Worm (Caenorhabditis elegans) whole organism, L4/young adult: Measurements from ENCODE around the gene R05G9.1.

Experiments used
- W03F9.2 ChIP-seq: fragments of 150-350 bp; optimal IDR thresholded peaks from 2 replicates; lab custom pipeline; 2014; ENCODE audit warnings: missing biosample characterization, missing genetic modification characterization
- dao-5 ChIP-seq: sonication (generic microtip); optimal IDR thresholded peaks from 2 replicates; lab custom pipeline; 2016; ENCODE audit warnings: missing genotype, missing genetic modification characterization, moderate library complexity, missing compliant biosample characterization
- him-1 ChIP-seq: sonication (generic microtip); optimal IDR thresholded peaks from 2 replicates; lab custom pipeline; 2016; ENCODE audit warnings: missing genotype, missing genetic modification reagents, missing genetic modification characterization, missing compliant biosample characterization

Gene R05G9.1

ce11 chrII:6491817-6492452 is 11.0 kb upstream of the R05G9.1 start, which contains the start of the genes T28D9.11 and T28D9.1:
Gene T28D9.11, minus strand, starts transcription at chrII:6491993.
Gene T28D9.1, plus strand, starts transcription at chrII:6492402.
- TF ChIP-seq him-1 (tag; lab: Kevin White, UChicago): peak; percentile 63
- no peak for TF ChIP-seq W03F9.2 (tag; lab: Kevin White, UChicago)

ce11 chrII:6493139-6493538 is 9.8 kb upstream of the R05G9.1 start:
- TF ChIP-seq dao-5 (no peak), him-1 (tag; lab: Kevin White, UChicago) (no peak), W03F9.2 (tag; lab: Kevin White, UChicago) (no peak)

- no peak for TF ChIP-seq W03F9.2 (tag; lab: Kevin White, UChicago)
- TF ChIP-seq dao-5: no peak
- TF ChIP-seq him-1 (tag; lab: Kevin White, UChicago): no peak
Observed at ce11 chrII:6493709-6494326, 9.2 kb upstream of the R05G9.1 start.

ce11 chrII:6496496-6496895 is 6.5 kb upstream of the R05G9.1 start:
- TF ChIP-seq W03F9.2 (tag; lab: Kevin White, UChicago): no peak
- no peak for TF ChIP-seq dao-5
- TF ChIP-seq him-1 (tag; lab: Kevin White, UChicago): no peak

- no peak for TF ChIP-seq W03F9.2 (tag; lab: Kevin White, UChicago)
- TF ChIP-seq dao-5: no peak
- no peak for TF ChIP-seq him-1 (tag; lab: Kevin White, UChicago)
Observed at ce11 chrII:6497137-6497536, 5.8 kb upstream of the R05G9.1 start.

- TF ChIP-seq dao-5 (no peak), W03F9.2 (tag; lab: Kevin White, UChicago) (no peak), him-1 (tag; lab: Kevin White, UChicago) (no peak)
Observed at ce11 chrII:6498609-6499008, 4.4 kb upstream of the R05G9.1 start.

ce11 chrII:6499067-6499466 is 3.9 kb upstream of the R05G9.1 start, which contains the start of gene twk-49:
Gene twk-49, minus strand, starts transcription at chrII:6499167.
- TF ChIP-seq W03F9.2 (tag; lab: Kevin White, UChicago) (no peak), him-1 (tag; lab: Kevin White, UChicago) (no peak), dao-5 (no peak)

- TF ChIP-seq dao-5: no peak
- no peak for TF ChIP-seq W03F9.2 (tag; lab: Kevin White, UChicago)
- no peak for TF ChIP-seq him-1 (tag; lab: Kevin White, UChicago)
Observed at ce11 chrII:6500161-6500560, 2.8 kb upstream of the R05G9.1 start, which contains the start of gene R05G9.5. Gene R05G9.5, minus strand, starts transcription at chrII:6500261.

- no peak for TF ChIP-seq dao-5
- TF ChIP-seq W03F9.2 (tag; lab: Kevin White, UChicago): no peak
- TF ChIP-seq him-1 (tag; lab: Kevin White, UChicago): no peak
Observed at ce11 chrII:6501420-6501819, 1.5 kb upstream of the R05G9.1 start, which contains the start of gene R05G9.3. Gene R05G9.3, minus strand, starts transcription at chrII:6501520.

ce11 chrII:6513357-6513756 is 10.4 kb downstream of the R05G9.1 start:
- TF ChIP-seq W03F9.2 (tag; lab: Kevin White, UChicago) (no peak), dao-5 (no peak), him-1 (tag; lab: Kevin White, UChicago) (no peak)

- no peak for TF ChIP-seq him-1 (tag; lab: Kevin White, UChicago)
- no peak for TF ChIP-seq W03F9.2 (tag; lab: Kevin White, UChicago)
- TF ChIP-seq dao-5: no peak
Observed at ce11 chrII:6513911-6514310, 10.9 kb downstream of the R05G9.1 start, which contains the start of gene R05G9R.1. Gene R05G9R.1, minus strand, starts transcription at chrII:6514011.

- no peak for TF ChIP-seq dao-5
- TF ChIP-seq him-1 (tag; lab: Kevin White, UChicago): no peak
- no peak for TF ChIP-seq W03F9.2 (tag; lab: Kevin White, UChicago)
Observed at ce11 chrII:6516276-6516675, 13.3 kb downstream of the R05G9.1 start, which contains the start of gene C56E6.7. Gene C56E6.7, plus strand, starts transcription at chrII:6516576.

- no peak for TF ChIP-seq W03F9.2 (tag; lab: Kevin White, UChicago)
- TF ChIP-seq him-1 (tag; lab: Kevin White, UChicago): no peak
- TF ChIP-seq dao-5: no peak
Observed at ce11 chrII:6519703-6520102, 16.7 kb downstream of the R05G9.1 start.

ce11 chrII:6520103-6520502 is 17.1 kb downstream of the R05G9.1 start:
- TF ChIP-seq him-1 (tag; lab: Kevin White, UChicago): no peak
- no peak for TF ChIP-seq dao-5
- no peak for TF ChIP-seq W03F9.2 (tag; lab: Kevin White, UChicago)
